Worm (Caenorhabditis elegans): Measurements from ENCODE around the gene F11A5.16.

DNA sequence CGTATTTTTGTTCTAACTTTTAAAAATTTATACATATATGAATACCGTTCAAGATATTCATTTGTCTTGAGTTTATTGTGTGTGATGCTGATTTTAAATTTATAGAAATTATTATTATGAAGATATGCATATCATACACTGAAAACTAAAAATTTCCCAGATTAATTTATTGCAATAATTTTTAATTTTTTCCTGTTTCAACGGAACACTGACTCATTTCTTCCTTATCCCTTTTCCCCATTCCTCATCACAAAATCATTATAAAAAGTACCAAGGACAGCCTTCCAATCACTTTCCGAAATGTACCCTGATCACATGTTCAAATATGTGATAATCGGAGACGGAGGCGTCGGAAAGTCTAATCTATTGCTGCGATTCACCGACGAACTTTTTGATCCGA lies 16.1 kb upstream of the F11A5.16 start, which contains the start of gene rabr-4:
- no peak for TF ChIP-seq W03F9.2 (tag; optimal IDR thresholded peaks at IDR 0.05)
- TF ChIP-seq him-1 (tag; optimal IDR thresholded peaks at IDR 0.05): no peak
